Worm (Caenorhabditis elegans): ENCODE measurements around the gene C56E6.2.

C56E6.2 gene

ce11 chrII:6566628-6567180, 42.0 kb downstream of the C56E6.2 start, which contains the start of the genes F18C5.5 and F18C5.9:
Gene F18C5.5 (minus strand): TSS chrII:6566728.
Gene F18C5.9 (plus strand): TSS chrII:6567130.
- TF ChIP-seq W03F9.2 (tag; optimal IDR thresholded peaks at IDR 0.05) (no peak), dao-5 (tag; optimal IDR thresholded peaks at IDR 0.05) (no peak), him-1 (tag; optimal IDR thresholded peaks at IDR 0.05) (no peak)

DNA sequence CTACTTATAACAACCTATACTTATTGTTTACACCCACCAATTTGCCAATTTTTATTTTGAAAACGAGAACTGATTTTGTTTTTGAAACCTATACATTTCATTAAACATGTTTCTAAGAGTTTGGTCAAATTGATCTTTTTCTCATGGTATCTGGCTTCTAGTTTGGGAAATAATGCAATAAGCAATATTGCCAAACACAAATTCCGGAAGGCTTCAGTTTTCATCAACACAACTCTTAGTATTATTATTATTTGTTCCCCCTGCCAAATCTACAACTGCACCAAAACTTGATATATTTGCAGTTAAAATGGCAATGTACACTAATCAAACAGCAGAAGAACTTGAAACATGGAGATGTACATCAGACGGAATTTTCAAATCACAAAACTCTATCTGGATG, 44.0 kb downstream of the C56E6.2 start, which contains the start of gene sra-27:
sra-27 (plus strand) TSS at position 301 of the 400 bp plus-strand sequence.
- TF ChIP-seq dao-5 (tag; optimal IDR thresholded peaks at IDR 0.05): no peak
- TF ChIP-seq him-1 (tag; optimal IDR thresholded peaks at IDR 0.05): no peak
- TF ChIP-seq W03F9.2 (tag; optimal IDR thresholded peaks at IDR 0.05): no peak

- TF ChIP-seq dao-5 (tag; optimal IDR thresholded peaks at IDR 0.05) (no peak), W03F9.2 (tag; optimal IDR thresholded peaks at IDR 0.05) (no peak), him-1 (tag; optimal IDR thresholded peaks at IDR 0.05) (no peak)
Observed at ce11 chrII:6573677-6574076, 49.0 kb downstream of the C56E6.2 start, which contains the start of gene sra-28. Gene sra-28 (minus strand): TSS chrII:6573777.

DNA sequence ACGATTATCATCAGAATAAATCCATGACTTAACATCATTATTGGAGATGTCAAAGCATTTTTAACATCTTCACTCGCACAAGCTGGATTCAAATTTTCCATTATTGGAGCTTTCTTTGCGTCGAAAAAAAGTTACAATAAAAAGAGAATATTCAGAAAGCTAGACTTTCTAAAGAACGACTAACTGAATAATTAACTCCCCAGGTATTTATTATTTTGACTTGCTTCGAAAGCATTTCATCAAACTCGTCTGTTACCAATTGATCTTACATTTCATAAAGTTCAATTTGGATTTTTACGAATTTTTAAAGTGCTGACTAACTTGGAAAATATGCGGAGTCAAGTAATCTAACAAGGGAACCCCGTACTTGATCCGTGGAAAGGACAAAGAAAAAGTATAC, 50.9 kb downstream of the C56E6.2 start, which contains the start of gene sra-29:
sra-29 (minus strand) TSS at position 101 of the 400 bp plus-strand sequence.
- TF ChIP-seq dao-5 (tag; optimal IDR thresholded peaks at IDR 0.05): no peak
- TF ChIP-seq him-1 (tag; optimal IDR thresholded peaks at IDR 0.05): no peak
- TF ChIP-seq W03F9.2 (tag; optimal IDR thresholded peaks at IDR 0.05): no peak
